Fruit fly (Drosophila melanogaster) whole organism, embryonic: ENCODE measurements around the gene CG5290.

ENCODE experiments used
- Asciz ChIP-seq: fragments of 200-800 bp; sonication (Bioruptor generic); optimal IDR thresholded peaks from 2 replicates; lab custom pipeline; 2017; ENCODE audit warnings: missing biosample characterization, mild to moderate bottlenecking, missing genetic modification characterization, missing genetic modification reagents
- Bdp1 ChIP-seq: fragments of 200-800 bp; sonication (Bioruptor generic); optimal IDR thresholded peaks from 3 replicates; lab custom pipeline; 2016; ENCODE audit warnings: missing biosample characterization, missing genetic modification characterization
- Blimp-1 ChIP-seq: fragments of 200-800 bp; sonication (Bioruptor generic); optimal IDR thresholded peaks from 3 replicates; lab custom pipeline; 2018; ENCODE audit warnings: missing biosample characterization, missing genetic modification characterization, mild to moderate bottlenecking, moderate library complexity, missing genetic modification reagents
- CG10431 ChIP-seq: fragments of 200-800 bp; sonication (Bioruptor generic); optimal IDR thresholded peaks from 3 replicates; lab custom pipeline; 2018; ENCODE audit warnings: missing biosample characterization, mild to moderate bottlenecking, missing genetic modification characterization
- CG10979 ChIP-seq: fragments of 200-800 bp; sonication (Bioruptor generic); optimal IDR thresholded peaks from 2 replicates; lab custom pipeline; 2018; ENCODE audit warnings: missing biosample characterization, mild to moderate bottlenecking, missing genetic modification characterization, moderate library complexity
- CG12219 ChIP-seq: fragments of 200-800 bp; sonication (Bioruptor generic); optimal IDR thresholded peaks from 3 replicates; lab custom pipeline; 2018; ENCODE audit warnings: missing biosample characterization, mild to moderate bottlenecking, missing genetic modification characterization
- CG15073 ChIP-seq: fragments of 200-800 bp; sonication (Bioruptor generic); optimal IDR thresholded peaks from 2 replicates; lab custom pipeline; 2016; ENCODE audit warnings: missing biosample characterization, missing genetic modification characterization
- CG15269 ChIP-seq: fragments of 200-800 bp; sonication (Bioruptor generic); optimal IDR thresholded peaks from 2 replicates; lab custom pipeline; 2018; ENCODE audit warnings: missing biosample characterization, mild to moderate bottlenecking, missing genetic modification characterization, moderate library complexity
- CG15601 ChIP-seq: fragments of 200-800 bp; sonication (Bioruptor generic); optimal IDR thresholded peaks from 3 replicates; lab custom pipeline; 2019; ENCODE audit warnings: missing biosample characterization, mild to moderate bottlenecking, missing genetic modification characterization, moderate library complexity
- CG17359 ChIP-seq: fragments of 200-800 bp; sonication (Bioruptor generic); optimal IDR thresholded peaks from 3 replicates; lab custom pipeline; 2018; ENCODE audit warnings: missing biosample characterization, mild to moderate bottlenecking, missing genetic modification characterization, moderate library complexity
- CG17385 ChIP-seq: fragments of 200-800 bp; sonication (Bioruptor generic); optimal IDR thresholded peaks from 3 replicates; lab custom pipeline; 2018; ENCODE audit warnings: missing biosample characterization, mild to moderate bottlenecking, missing genetic modification characterization
- CG18619 ChIP-seq: fragments of 200-800 bp; sonication (Bioruptor generic); optimal IDR thresholded peaks from 3 replicates; lab custom pipeline; 2017; ENCODE audit warnings: missing biosample characterization, mild to moderate bottlenecking, missing genetic modification characterization
- CG2202 ChIP-seq: fragments of 200-800 bp; sonication (Bioruptor generic); optimal IDR thresholded peaks from 2 replicates; lab custom pipeline; 2018; ENCODE audit warnings: missing biosample characterization, mild to moderate bottlenecking, missing genetic modification characterization
- CG30403 ChIP-seq: fragments of 200-800 bp; sonication (Bioruptor generic); optimal IDR thresholded peaks from 3 replicates; lab custom pipeline; 2016; ENCODE audit warnings: missing biosample characterization, missing genetic modification characterization
- CG3407 ChIP-seq: fragments of 200-800 bp; sonication (Bioruptor generic); optimal IDR thresholded peaks from 2 replicates; lab custom pipeline; 2018; ENCODE audit warnings: missing biosample characterization, mild to moderate bottlenecking, missing genetic modification characterization
- CG3838 ChIP-seq: fragments of 200-800 bp; sonication (Bioruptor generic); optimal IDR thresholded peaks from 3 replicates; lab custom pipeline; 2016; ENCODE audit warnings: missing biosample characterization, missing genetic modification characterization
- CG4707 ChIP-seq: fragments of 200-800 bp; sonication (Bioruptor generic); optimal IDR thresholded peaks from 2 replicates; lab custom pipeline; 2018; ENCODE audit warnings: missing biosample characterization, mild to moderate bottlenecking, missing genetic modification characterization, moderate library complexity
- CG7928 ChIP-seq: fragments of 200-800 bp; sonication (Bioruptor generic); optimal IDR thresholded peaks from 2 replicates; lab custom pipeline; 2017; ENCODE audit warnings: missing biosample characterization, mild to moderate bottlenecking, missing genetic modification characterization
- CG8290 ChIP-seq, 3 experiments: fragments of 200-800 bp; sonication (Bioruptor generic); optimal IDR thresholded peaks; 2 replicates each; lab custom pipeline; 2016 to 2019; ENCODE audit warnings: missing biosample characterization in 3 of 3, missing genetic modification characterization in 3 of 3, mild to moderate bottlenecking in 2 of 3, moderate library complexity in 1 of 3
- CG8359 ChIP-seq: fragments of 200-800 bp; sonication (Bioruptor generic); optimal IDR thresholded peaks from 2 replicates; lab custom pipeline; 2017; ENCODE audit warnings: missing biosample characterization, mild to moderate bottlenecking, missing genetic modification characterization, borderline replicate concordance
- CG9215 ChIP-seq: fragments of 200-800 bp; sonication (Bioruptor generic); IDR thresholded peaks from 2 replicates; pipeline ENCODE4 v1.3.6; 2022; ENCODE audit warnings: missing biosample characterization, missing genetic modification characterization
- CG9609 ChIP-seq: fragments of 200-800 bp; sonication (Bioruptor generic); optimal IDR thresholded peaks from 3 replicates; lab custom pipeline; 2016; ENCODE audit warnings: missing biosample characterization, missing genetic modification characterization
- CG9876 ChIP-seq: fragments of 200-800 bp; sonication (Bioruptor generic); optimal IDR thresholded peaks from 2 replicates; lab custom pipeline; 2016; ENCODE audit warnings: missing biosample characterization, missing genetic modification characterization
- Dbx ChIP-seq: fragments of 200-800 bp; sonication (Bioruptor generic); IDR thresholded peaks from 3 replicates; pipeline ENCODE4 v1.3.6; 2022; ENCODE audit warnings: missing biosample characterization, missing genetic modification characterization
- Dfd ChIP-seq, 2 experiments: fragments of >200 bp; optimal IDR thresholded peaks; 2 replicates each; lab custom pipeline; 2017; ENCODE audit warnings: missing biosample characterization in 2 of 2, missing genetic modification characterization in 2 of 2
- Ets65A ChIP-seq: fragments of 200-800 bp; sonication (Bioruptor generic); peaks from one replicate; lab custom pipeline; 2016; ENCODE audit warnings: missing biosample characterization, missing genetic modification characterization
- HLH3B ChIP-seq: fragments of 200-800 bp; sonication (Bioruptor generic); IDR thresholded peaks from 2 replicates; pipeline ENCODE4 v1.3.6; 2022; ENCODE audit warnings: missing biosample characterization, missing genetic modification characterization
- Hmx ChIP-seq: fragments of 200-800 bp; sonication (Bioruptor generic); optimal IDR thresholded peaks from 2 replicates; lab custom pipeline; 2016; ENCODE audit warnings: missing biosample characterization, missing genetic modification characterization
- MTF-1 ChIP-seq: fragments of 200-800 bp; sonication (Bioruptor generic); optimal IDR thresholded peaks from 2 replicates; lab custom pipeline; 2018; ENCODE audit warnings: missing biosample characterization, mild to moderate bottlenecking, missing genetic modification characterization, borderline replicate concordance
- NFAT ChIP-seq: fragments of 200-800 bp; sonication (Bioruptor generic); IDR thresholded peaks from 2 replicates; pipeline ENCODE4 v1.3.6; 2022; ENCODE audit warnings: missing biosample characterization, missing genetic modification characterization
- ap ChIP-seq: fragments of 200-800 bp; sonication (Bioruptor generic); IDR thresholded peaks from 2 replicates; pipeline ENCODE4 v1.3.6; 2022; ENCODE audit warnings: missing biosample characterization, missing genetic modification characterization
- cato ChIP-seq: fragments of 200-800 bp; sonication (Bioruptor generic); optimal IDR thresholded peaks from 2 replicates; lab custom pipeline; 2016; ENCODE audit warnings: missing biosample characterization, missing genetic modification characterization, borderline replicate concordance
- chm ChIP-seq: fragments of 200-800 bp; sonication (Bioruptor generic); IDR thresholded peaks from 2 replicates; pipeline ENCODE4 v1.3.6; 2022; ENCODE audit warnings: missing biosample characterization, missing genetic modification characterization
- ci ChIP-seq: fragments of 200-800 bp; sonication (Bioruptor generic); IDR thresholded peaks from 3 replicates; pipeline ENCODE4 v1.3.6; 2022; ENCODE audit warnings: missing biosample characterization, missing genetic modification characterization
- gsb-n ChIP-seq: fragments of 200-800 bp; sonication (Bioruptor generic); optimal IDR thresholded peaks from 3 replicates; lab custom pipeline; 2018; ENCODE audit warnings: missing biosample characterization, mild to moderate bottlenecking, missing genetic modification characterization
- ham ChIP-seq: fragments of 200-800 bp; sonication (Bioruptor generic); IDR thresholded peaks from 2 replicates; pipeline ENCODE4 v1.3.6; 2022; ENCODE audit warnings: missing biosample characterization, missing genetic modification characterization
- jing ChIP-seq: fragments of 200-800 bp; sonication (Bioruptor generic); optimal IDR thresholded peaks from 2 replicates; lab custom pipeline; 2018; ENCODE audit warnings: missing biosample characterization, mild to moderate bottlenecking, missing genetic modification characterization
- kni ChIP-seq: fragments of 200-800 bp; sonication (Bioruptor generic); optimal IDR thresholded peaks from 3 replicates; lab custom pipeline; 2017; ENCODE audit warnings: mild to moderate bottlenecking, missing biosample characterization, missing genetic modification reagents, missing genetic modification characterization
- mam ChIP-seq: fragments of 200-800 bp; sonication (Bioruptor generic); optimal IDR thresholded peaks from 3 replicates; lab custom pipeline; 2016; ENCODE audit warnings: missing biosample characterization, missing genetic modification characterization
- nmo ChIP-seq: fragments of 200-800 bp; sonication (Bioruptor generic); optimal IDR thresholded peaks from 2 replicates; lab custom pipeline; 2018; ENCODE audit warnings: missing biosample characterization, mild to moderate bottlenecking, missing genetic modification characterization, moderate library complexity
- org-1 ChIP-seq: fragments of 200-800 bp; sonication (Bioruptor generic); optimal IDR thresholded peaks from 2 replicates; lab custom pipeline; 2017; ENCODE audit warnings: missing biosample characterization, missing genetic modification characterization
- pita ChIP-seq: fragments of 200-800 bp; sonication (Bioruptor generic); optimal IDR thresholded peaks from 2 replicates; lab custom pipeline; 2017; ENCODE audit warnings: missing biosample characterization, mild to moderate bottlenecking, missing genetic modification characterization
- repo ChIP-seq: fragments of 200-800 bp; sonication (Bioruptor generic); optimal IDR thresholded peaks from 2 replicates; lab custom pipeline; 2016; ENCODE audit warnings: missing biosample characterization, missing genetic modification characterization
- row ChIP-seq: fragments of 200-800 bp; sonication (Bioruptor generic); IDR thresholded peaks from 3 replicates; pipeline ENCODE4 v1.3.6; 2022; ENCODE audit warnings: missing biosample characterization, missing genetic modification characterization
- sisA ChIP-seq: fragments of 200-800 bp; sonication (Bioruptor generic); IDR thresholded peaks from 2 replicates; pipeline ENCODE4 v1.3.6; 2022; ENCODE audit warnings: missing biosample characterization, missing genetic modification characterization
- stwl ChIP-seq: fragments of 200-800 bp; sonication (Bioruptor generic); optimal IDR thresholded peaks from 3 replicates; lab custom pipeline; 2018; ENCODE audit warnings: missing biosample characterization, mild to moderate bottlenecking, missing genetic modification characterization, moderate library complexity
- trem ChIP-seq: fragments of 200-800 bp; optimal IDR thresholded peaks from 3 replicates; lab custom pipeline; 2019; ENCODE audit warnings: missing biosample characterization, mild to moderate bottlenecking, missing genetic modification characterization, moderate library complexity
- twi ChIP-seq: fragments of 200-800 bp; optimal IDR thresholded peaks from 2 replicates; lab custom pipeline; 2019; ENCODE audit warnings: missing biosample characterization, mild to moderate bottlenecking, missing genetic modification characterization, moderate library complexity
- unpg ChIP-seq: fragments of 200-800 bp; sonication (Bioruptor generic); optimal IDR thresholded peaks from 3 replicates; lab custom pipeline; 2018; ENCODE audit warnings: missing biosample characterization, mild to moderate bottlenecking, missing genetic modification characterization, moderate library complexity
- vnd ChIP-seq: fragments of 200-800 bp; sonication (Bioruptor generic); IDR thresholded peaks from 3 replicates; pipeline ENCODE4 v1.3.6; 2022; ENCODE audit warnings: missing biosample characterization, missing genetic modification characterization; ENCODE audit not compliant: partially characterized antibody

Gene CG5290

dm6 chr3L:17937315-17937714, 24.9 kb upstream of the CG5290 start (continued):
- TF ChIP-seq twi (tag; lab: Kevin White, UChicago) (peak; percentile 38), CG9876 (GFP tag; lab: Kevin White, UChicago) (no peak), CG4707 (GFP tag; lab: Kevin White, UChicago) (peak; percentile 0), Asciz (GFP tag; lab: Kevin White, UChicago) (peak; percentile 41), trem (tag; lab: Kevin White, UChicago) (peak; percentile 57), Dbx (GFP tag; lab: Robert Waterston, UW) (no peak), NFAT (GFP tag; lab: Robert Waterston, UW) (no peak), stwl (tag; lab: Kevin White, UChicago) (peak; percentile 42), CG17385 (GFP tag; lab: Kevin White, UChicago) (no peak), repo (GFP tag; lab: Kevin White, UChicago) (no peak), CG12219 (no peak), cato (GFP tag; lab: Kevin White, UChicago) (no peak), org-1 (GFP tag; lab: Kevin White, UChicago) (no peak), CG3407 (GFP tag; lab: Kevin White, UChicago) (peak; percentile 30), MTF-1 (GFP tag; lab: Kevin White, UChicago) (peak; percentile 44), Hmx (no peak), CG10431 (peak; percentile 87), Blimp-1 (GFP tag; lab: Kevin White, UChicago) (peak; percentile 100), jing (GFP tag; lab: Kevin White, UChicago) (no peak), CG2202 (tag; lab: Kevin White, UChicago) (peak; percentile 68), CG7928 (GFP tag; lab: Kevin White, UChicago) (no peak), CG9215 (GFP tag; lab: Robert Waterston, UW) (no peak), unpg (peak; percentile 37), nmo (GFP tag; lab: Kevin White, UChicago) (peak; percentile 35), ci (peak; percentile 43; the same call in 1 of the 3 replicates), CG8359 (GFP tag; lab: Kevin White, UChicago) (peak; percentile 45), ham (GFP tag; lab: Robert Waterston, UW) (no peak), vnd (GFP tag; lab: Robert Waterston, UW) (no peak), row (GFP tag; lab: Robert Waterston, UW) (no peak), CG30403 (GFP tag; lab: Kevin White, UChicago) (no peak), mam (GFP tag; lab: Kevin White, UChicago) (no peak), CG15073 (no peak), chm (GFP tag; lab: Robert Waterston, UW) (peak; percentile 18; the same call in 1 of the 2 replicates), HLH3B (no peak), CG10979 (tag; lab: Kevin White, UChicago) (peak; percentile 49), Dfd (GFP tag; optimal IDR thresholded peaks at IDR 0.05; lab: Kevin White, UChicago) (no peak), CG8290 (GFP tag; optimal IDR thresholded peaks at IDR 0.05; lab: Kevin White, UChicago) (no peak), CG8290 (tag; optimal IDR thresholded peaks at IDR 0.05; lab: Kevin White, UChicago) (peak in 1 of 2 experiments; percentile 33), gsb-n (peak; percentile 75), CG3838 (no peak), CG18619 (GFP tag; lab: Kevin White, UChicago) (no peak), CG15601 (tag; lab: Kevin White, UChicago) (peak; percentile 69), kni (GFP tag; lab: Kevin White, UChicago) (peak; percentile 81), CG15269 (tag; lab: Kevin White, UChicago) (no peak), pita (GFP tag; lab: Kevin White, UChicago) (no peak), sisA (GFP tag; lab: Robert Waterston, UW) (no peak), CG17359 (tag; lab: Kevin White, UChicago) (no peak), Bdp1 (no peak), CG9609 (no peak), ap (GFP tag; lab: Robert Waterston, UW) (no peak), Ets65A (no peak)
